Worm (Caenorhabditis elegans) whole organism, late embryonic: ENCODE results near the gene W06H8.6.

Source experiments
- K09A11.1 ChIP-seq: sonication (generic microtip); optimal IDR thresholded peaks from 2 replicates; lab custom pipeline; 2017; ENCODE audit warnings: antibody characterized with exemption, mild to moderate bottlenecking, missing genetic modification characterization, missing compliant biosample characterization; ENCODE audit not compliant: insufficient read depth
- ceh-22 ChIP-seq: sonication (generic microtip); optimal IDR thresholded peaks from 2 replicates; lab custom pipeline; 2017; ENCODE audit warnings: missing biosample characterization, missing genetic modification characterization
- ceh-9 ChIP-seq: sonication (generic microtip); optimal IDR thresholded peaks from 2 replicates; lab custom pipeline; 2016; ENCODE audit warnings: mild to moderate bottlenecking, missing genetic modification characterization, inconsistent platforms, missing compliant biosample characterization

DNA sequence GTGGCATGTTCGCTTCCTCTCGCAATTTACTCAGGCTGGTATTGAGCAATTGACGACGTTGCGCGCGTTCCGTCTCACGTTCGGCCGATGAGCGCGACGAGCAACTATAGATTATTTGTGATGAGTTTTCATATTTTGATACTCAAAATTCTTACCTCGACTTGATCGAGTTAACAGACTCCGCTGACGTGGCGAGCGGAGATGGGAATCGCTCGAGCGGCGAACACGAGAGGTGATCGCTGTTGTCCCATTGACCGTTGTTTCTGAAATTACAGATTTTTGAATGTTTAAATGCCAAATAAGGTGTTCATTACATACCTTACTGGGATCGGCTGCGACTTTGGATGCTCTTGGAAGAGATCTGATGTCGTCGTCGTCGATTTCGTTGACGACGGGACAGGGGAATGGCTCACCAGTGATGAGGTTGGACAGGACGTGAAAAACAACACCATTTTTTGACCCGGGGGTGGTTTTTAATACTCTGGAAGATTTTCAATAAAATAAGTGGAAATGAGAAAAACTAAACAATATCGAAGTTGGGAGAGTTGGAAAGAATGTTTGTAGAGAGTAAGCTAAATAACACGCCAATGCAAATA is at the start of gene W06H8.6:
- TF ChIP-seq ceh-9: no peak
- TF ChIP-seq K09A11.1 (tag; lab: Kevin White, UChicago): no peak
- no peak for TF ChIP-seq ceh-22 (tag; lab: Kevin White, UChicago)
